Fruit fly (Drosophila melanogaster) whole organism, embryonic: Measurements from ENCODE around the gene CG5641.

Experiments
- CG10267 ChIP-seq: fragments of 200-800 bp; sonication (Bioruptor generic); optimal IDR thresholded peaks from 2 replicates; lab custom pipeline; 2018; ENCODE audit warnings: missing biosample characterization, mild to moderate bottlenecking, missing genetic modification characterization, moderate library complexity
- CG10366 ChIP-seq: fragments of 200-800 bp; sonication (Bioruptor generic); IDR thresholded peaks from 2 replicates; pipeline ENCODE4 v1.3.6; 2022; ENCODE audit warnings: missing biosample characterization, missing genetic modification characterization
- CG11696 ChIP-seq: fragments of 200-800 bp; sonication (Bioruptor generic); IDR thresholded peaks from 2 replicates; pipeline ENCODE4 v1.3.6; 2022; ENCODE audit warnings: missing biosample characterization, missing genetic modification characterization
- CG12219 ChIP-seq: fragments of 200-800 bp; sonication (Bioruptor generic); optimal IDR thresholded peaks from 3 replicates; lab custom pipeline; 2018; ENCODE audit warnings: missing biosample characterization, mild to moderate bottlenecking, missing genetic modification characterization
- CG12391 ChIP-seq: fragments of 200-800 bp; sonication (Bioruptor generic); optimal IDR thresholded peaks from 3 replicates; lab custom pipeline; 2018; ENCODE audit warnings: missing biosample characterization, mild to moderate bottlenecking, missing genetic modification characterization, moderate library complexity
- CG13123 ChIP-seq: fragments of 200-800 bp; sonication (Bioruptor generic); optimal IDR thresholded peaks from 2 replicates; lab custom pipeline; 2016; ENCODE audit warnings: missing biosample characterization, missing genetic modification characterization
- CG14965 ChIP-seq: fragments of 200-800 bp; sonication (Bioruptor generic); optimal IDR thresholded peaks from 2 replicates; lab custom pipeline; 2016; ENCODE audit warnings: missing biosample characterization, missing genetic modification characterization, borderline replicate concordance
- CG1603 ChIP-seq: fragments of 200-800 bp; sonication (Bioruptor generic); optimal IDR thresholded peaks from 2 replicates; lab custom pipeline; 2019; ENCODE audit warnings: missing biosample characterization, mild to moderate bottlenecking, missing genetic modification characterization, moderate library complexity
- CG17328 ChIP-seq: fragments of 200-800 bp; sonication (Bioruptor generic); IDR thresholded peaks from 2 replicates; pipeline ENCODE4 v1.3.6; 2022; ENCODE audit warnings: missing biosample characterization, missing genetic modification characterization
- CG17829 ChIP-seq: fragments of 200-800 bp; optimal IDR thresholded peaks from 2 replicates; lab custom pipeline; 2019; ENCODE audit warnings: missing biosample characterization, mild to moderate bottlenecking, missing genetic modification characterization, moderate library complexity
- CG18764 ChIP-seq: fragments of 200-800 bp; sonication (Bioruptor generic); optimal IDR thresholded peaks from 3 replicates; lab custom pipeline; 2016; ENCODE audit warnings: missing biosample characterization, missing genetic modification characterization
- CG2120 ChIP-seq: fragments of 200-800 bp; sonication (Bioruptor generic); optimal IDR thresholded peaks from 3 replicates; lab custom pipeline; 2016; ENCODE audit warnings: missing biosample characterization, missing genetic modification characterization
- CG30020 ChIP-seq: fragments of 200-800 bp; optimal IDR thresholded peaks from 2 replicates; lab custom pipeline; 2019; ENCODE audit warnings: missing biosample characterization, mild to moderate bottlenecking, missing genetic modification characterization, moderate library complexity
- CG31388 ChIP-seq: fragments of 200-800 bp; sonication (Bioruptor generic); optimal IDR thresholded peaks from 2 replicates; lab custom pipeline; 2016; ENCODE audit warnings: missing biosample characterization, missing genetic modification characterization
- CG4328 ChIP-seq: fragments of 200-800 bp; sonication (Bioruptor generic); optimal IDR thresholded peaks from 3 replicates; lab custom pipeline; 2017; ENCODE audit warnings: missing biosample characterization, missing genetic modification reagents, missing genetic modification characterization
- CG4424 ChIP-seq: fragments of 200-800 bp; sonication (Bioruptor generic); optimal IDR thresholded peaks from 3 replicates; lab custom pipeline; 2016; ENCODE audit warnings: missing biosample characterization, missing genetic modification characterization
- CG4854 ChIP-seq: fragments of 200-800 bp; sonication (Bioruptor generic); optimal IDR thresholded peaks from 2 replicates; lab custom pipeline; 2016; ENCODE audit warnings: missing biosample characterization, missing genetic modification characterization, inconsistent platforms
- CG5953 ChIP-seq: fragments of 200-800 bp; sonication (Bioruptor generic); IDR thresholded peaks from 2 replicates; pipeline ENCODE4 v1.3.6; 2022; ENCODE audit warnings: missing biosample characterization, missing genetic modification characterization
- CG6791 ChIP-seq: fragments of 200-800 bp; sonication (Bioruptor generic); IDR thresholded peaks from 3 replicates; pipeline ENCODE4 v1.3.6; 2022; ENCODE audit warnings: missing biosample characterization, missing genetic modification characterization; ENCODE audit not compliant: partially characterized antibody
- CG7963 ChIP-seq: fragments of 200-800 bp; sonication (Bioruptor generic); IDR thresholded peaks from 3 replicates; pipeline ENCODE4 v1.3.6; 2022; ENCODE audit warnings: missing biosample characterization, missing genetic modification characterization; ENCODE audit not compliant: partially characterized antibody
- CG8388 ChIP-seq: fragments of 200-800 bp; sonication (Bioruptor generic); optimal IDR thresholded peaks from 2 replicates; lab custom pipeline; 2019; ENCODE audit warnings: missing biosample characterization, mild to moderate bottlenecking, missing genetic modification characterization, moderate library complexity
- Hr78 ChIP-seq, 2 experiments: fragments of 200-800 bp in 1 of 2; fragments of >200 bp in 1 of 2; sonication (Bioruptor generic) in 1 of 2; optimal IDR thresholded peaks; 2 replicates each; lab custom pipeline; 2017 to 2019; ENCODE audit warnings: missing biosample characterization in 2 of 2, missing genetic modification characterization in 2 of 2, mild to moderate bottlenecking in 1 of 2, moderate library complexity in 1 of 2
- Kr ChIP-seq: fragments of 200-800 bp; sonication (Bioruptor generic); optimal IDR thresholded peaks from 2 replicates; lab custom pipeline; 2017; ENCODE audit warnings: missing biosample characterization, mild to moderate bottlenecking, missing genetic modification characterization
- Meics ChIP-seq: fragments of 200-800 bp; sonication (Bioruptor generic); optimal IDR thresholded peaks from 2 replicates; lab custom pipeline; 2017; ENCODE audit warnings: missing biosample characterization, mild to moderate bottlenecking, missing genetic modification characterization
- Nf-YA ChIP-seq: fragments of 200-800 bp; sonication (Bioruptor generic); IDR thresholded peaks from 2 replicates; pipeline ENCODE4 v1.3.6; 2022; ENCODE audit warnings: missing biosample characterization, missing genetic modification characterization
- Opbp ChIP-seq: fragments of 200-800 bp; sonication (Bioruptor generic); IDR thresholded peaks from 3 replicates; pipeline ENCODE4 v1.3.6; 2022; ENCODE audit warnings: missing biosample characterization, missing genetic modification characterization; ENCODE audit not compliant: partially characterized antibody
- Ptx1 ChIP-seq: fragments of 200-800 bp; sonication (Bioruptor generic); IDR thresholded peaks from 2 replicates; pipeline ENCODE4 v1.3.6; 2022; ENCODE audit warnings: missing biosample characterization, missing genetic modification characterization
- Ravus ChIP-seq: fragments of 200-800 bp; sonication (Bioruptor generic); IDR thresholded peaks from 2 replicates; pipeline ENCODE4 v1.3.6; 2022; ENCODE audit warnings: missing biosample characterization, missing genetic modification characterization
- Sry-δ ChIP-seq: fragments of 200-800 bp; sonication (Bioruptor generic); optimal IDR thresholded peaks from 2 replicates; lab custom pipeline; 2016; ENCODE audit warnings: missing biosample characterization, missing genetic modification characterization
- ab ChIP-seq: fragments of 200-800 bp; sonication (Bioruptor generic); optimal IDR thresholded peaks from 2 replicates; lab custom pipeline; 2016; ENCODE audit warnings: missing biosample characterization, missing genetic modification characterization
- chn ChIP-seq: fragments of 200-800 bp; sonication (Bioruptor generic); optimal IDR thresholded peaks from 2 replicates; lab custom pipeline; 2016; ENCODE audit warnings: missing biosample characterization, missing genetic modification characterization
- eyg ChIP-seq: fragments of 200-800 bp; sonication (Bioruptor generic); optimal IDR thresholded peaks from 3 replicates; lab custom pipeline; 2016; ENCODE audit warnings: missing biosample characterization, missing genetic modification characterization
- gsb ChIP-seq: fragments of 200-800 bp; sonication (Bioruptor generic); IDR thresholded peaks from 2 replicates; pipeline ENCODE4 v1.3.6; 2022; ENCODE audit warnings: missing biosample characterization, missing genetic modification characterization
- ham ChIP-seq: fragments of 200-800 bp; sonication (Bioruptor generic); IDR thresholded peaks from 2 replicates; pipeline ENCODE4 v1.3.6; 2022; ENCODE audit warnings: missing biosample characterization, missing genetic modification characterization
- her ChIP-seq: fragments of 200-800 bp; sonication (Bioruptor generic); optimal IDR thresholded peaks from 2 replicates; lab custom pipeline; 2016; ENCODE audit warnings: missing biosample characterization, missing genetic modification characterization
- lola ChIP-seq, 3 experiments: fragments of >200 bp in 2 of 3; fragments of 200-800 bp in 1 of 3; sonication (Bioruptor generic) in 1 of 3; optimal IDR thresholded peaks; 2 replicates each; lab custom pipeline; 2017 to 2019; ENCODE audit warnings: missing biosample characterization in 3 of 3, missing genetic modification characterization in 3 of 3, mild to moderate bottlenecking in 1 of 3, moderate library complexity in 1 of 3
- nau ChIP-seq: fragments of 200-800 bp; sonication (Bioruptor generic); optimal IDR thresholded peaks from 3 replicates; lab custom pipeline; 2017; ENCODE audit warnings: missing biosample characterization, mild to moderate bottlenecking, missing genetic modification characterization, missing genetic modification reagents
- nerfin-1 ChIP-seq: fragments of 200-800 bp; sonication (Bioruptor generic); optimal IDR thresholded peaks from 3 replicates; lab custom pipeline; 2019; ENCODE audit warnings: missing biosample characterization, mild to moderate bottlenecking, missing genetic modification characterization, moderate library complexity
- nom ChIP-seq: fragments of 200-800 bp; sonication (Bioruptor generic); optimal IDR thresholded peaks from 2 replicates; lab custom pipeline; 2017; ENCODE audit warnings: missing biosample characterization, missing genetic modification characterization, mild to moderate bottlenecking, moderate library complexity, missing genetic modification reagents
- org-1 ChIP-seq: fragments of 200-800 bp; sonication (Bioruptor generic); optimal IDR thresholded peaks from 2 replicates; lab custom pipeline; 2017; ENCODE audit warnings: missing biosample characterization, missing genetic modification characterization
- pan ChIP-seq, 4 experiments: fragments of >200 bp in 3 of 4; fragments of 200-800 bp in 1 of 4; sonication (Bioruptor generic) in 1 of 4; optimal IDR thresholded peaks in 3 of 4; IDR thresholded peaks in 1 of 4; 2 replicates each; pipeline versions ENCODE4 v1.3.6 to Lab custom; 2017 to 2022; ENCODE audit warnings: missing biosample characterization in 2 of 4, missing genetic modification characterization in 2 of 4, mixed read lengths in 1 of 4
- repo ChIP-seq: fragments of 200-800 bp; sonication (Bioruptor generic); optimal IDR thresholded peaks from 2 replicates; lab custom pipeline; 2016; ENCODE audit warnings: missing biosample characterization, missing genetic modification characterization
- row ChIP-seq: fragments of 200-800 bp; sonication (Bioruptor generic); IDR thresholded peaks from 3 replicates; pipeline ENCODE4 v1.3.6; 2022; ENCODE audit warnings: missing biosample characterization, missing genetic modification characterization
- so ChIP-seq: fragments of 200-800 bp; sonication (Bioruptor generic); IDR thresholded peaks from 3 replicates; pipeline ENCODE4 v1.3.6; 2022; ENCODE audit warnings: missing biosample characterization, missing genetic modification characterization
- sr ChIP-seq: fragments of 200-800 bp; sonication (Bioruptor generic); IDR thresholded peaks from 3 replicates; pipeline ENCODE4 v1.3.6; 2022; ENCODE audit warnings: missing biosample characterization, missing genetic modification characterization
- stwl ChIP-seq: fragments of 200-800 bp; sonication (Bioruptor generic); optimal IDR thresholded peaks from 3 replicates; lab custom pipeline; 2018; ENCODE audit warnings: missing biosample characterization, mild to moderate bottlenecking, missing genetic modification characterization, moderate library complexity
- sug ChIP-seq: fragments of 200-800 bp; optimal IDR thresholded peaks from 2 replicates; lab custom pipeline; 2019; ENCODE audit warnings: missing biosample characterization, mild to moderate bottlenecking, missing genetic modification characterization, moderate library complexity
- zen2 ChIP-seq: fragments of 200-800 bp; sonication (Bioruptor generic); IDR thresholded peaks from 3 replicates; pipeline ENCODE4 v1.3.6; 2022; ENCODE audit warnings: missing biosample characterization, missing genetic modification characterization; ENCODE audit not compliant: partially characterized antibody
- zf30C ChIP-seq: fragments of 200-800 bp; sonication (Bioruptor generic); optimal IDR thresholded peaks from 3 replicates; lab custom pipeline; 2018; ENCODE audit warnings: missing biosample characterization, mild to moderate bottlenecking, missing genetic modification characterization

CG5641 gene

DNA sequence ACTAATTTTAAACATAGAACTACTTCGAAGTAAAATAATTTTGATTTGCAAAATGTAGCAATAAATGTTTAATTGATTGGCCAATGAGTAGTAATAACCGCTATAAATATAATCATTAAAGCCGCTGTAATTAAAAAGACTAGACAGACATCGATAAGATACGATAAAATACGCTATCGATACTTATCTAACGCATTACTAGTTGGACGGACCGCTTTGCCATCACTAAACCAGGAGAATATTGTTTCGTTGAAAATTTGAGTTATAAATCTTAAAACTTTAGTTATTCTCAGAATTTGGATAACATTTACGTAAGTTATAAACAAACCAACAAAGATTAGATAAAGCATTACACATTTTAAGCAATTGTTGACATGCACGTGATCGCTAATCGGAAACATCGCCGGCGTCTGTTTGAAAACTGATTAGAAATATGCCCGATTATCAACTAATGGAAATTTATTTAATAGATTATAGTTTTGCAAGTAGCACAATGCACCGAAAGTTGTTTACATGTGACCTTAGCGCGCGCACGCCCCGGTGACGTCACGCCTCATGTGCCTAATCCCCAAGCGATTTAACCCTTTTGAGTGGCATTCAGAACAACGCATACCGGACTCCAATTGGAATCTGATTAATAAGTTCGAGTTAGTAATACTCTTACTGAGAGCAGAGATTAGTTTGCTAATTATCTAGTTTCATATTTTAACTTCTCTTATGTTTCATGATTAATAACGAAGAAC, 10.5 kb upstream of the CG5641 start, which contains the start of gene Desat1 (continued):
- TF ChIP-seq repo (no peak), stwl (tag; lab: Kevin White, UChicago) (peak; percentile 86), nau (GFP tag; lab: Kevin White, UChicago) (no peak), gsb (GFP tag; lab: Robert Waterston, UW) (no peak), her (no peak), CG4854 (GFP tag; lab: Kevin White, UChicago) (no peak), chn (GFP tag; lab: Kevin White, UChicago) (no peak), lola (GFP tag; optimal IDR thresholded peaks at IDR 0.05; lab: Kevin White, UChicago) (no peak), CG7963 (peak; percentile 88), CG17328 (no peak), zen2 (GFP tag; lab: Robert Waterston, UW) (peak; percentile 88), row (GFP tag; lab: Robert Waterston, UW) (peak; percentile 60), sug (tag; lab: Kevin White, UChicago) (peak; percentile 22), CG1603 (tag; lab: Kevin White, UChicago) (peak; percentile 27), pan (optimal IDR thresholded peaks at IDR 0.05; lab: Kevin White, UChicago) (no peak), pan (GFP tag; optimal IDR thresholded peaks at IDR 0.05 in 1 of 2, IDR thresholded peaks at IDR 0.05 in 1 of 2) (no peak), CG30020 (tag; lab: Kevin White, UChicago) (peak; percentile 32), CG14965 (GFP tag; lab: Kevin White, UChicago) (no peak), CG8388 (no peak), Ptx1 (GFP tag; lab: Robert Waterston, UW) (no peak), Hr78 (GFP tag; optimal IDR thresholded peaks at IDR 0.05; lab: Kevin White, UChicago) (peak in 1 of 2 experiments; percentile 41), ham (GFP tag; lab: Robert Waterston, UW) (no peak), CG10267 (tag; lab: Kevin White, UChicago) (peak; percentile 50), nerfin-1 (tag; lab: Kevin White, UChicago) (peak; percentile 19), CG10366 (GFP tag; lab: Robert Waterston, UW) (no peak), nom (GFP tag; lab: Kevin White, UChicago) (no peak), CG4424 (no peak), Sry-δ (GFP tag; lab: Kevin White, UChicago) (peak; percentile 93), CG12391 (tag; lab: Kevin White, UChicago) (peak; percentile 20), sr (GFP tag; lab: Robert Waterston, UW) (no peak), so (no peak), CG4328 (GFP tag; lab: Kevin White, UChicago) (no peak), CG13123 (no peak), CG12219 (GFP tag; lab: Kevin White, UChicago) (no peak), zf30C (GFP tag; lab: Kevin White, UChicago) (no peak), CG2120 (peak; percentile 51), Nf-YA (GFP tag; lab: Robert Waterston, UW) (no peak), CG31388 (no peak), Opbp (GFP tag; lab: Robert Waterston, UW) (peak; percentile 93), CG17829 (peak; percentile 15), CG11696 (GFP tag; lab: Robert Waterston, UW) (no peak), Kr (peak; percentile 98), CG6791 (GFP tag; lab: Robert Waterston, UW) (peak; percentile 95), ab (GFP tag; lab: Kevin White, UChicago) (no peak), CG18764 (GFP tag; lab: Kevin White, UChicago) (no peak), Meics (no peak), eyg (GFP tag; lab: Kevin White, UChicago) (no peak), org-1 (no peak), Ravus (GFP tag; lab: Robert Waterston, UW) (no peak), CG5953 (GFP tag; lab: Robert Waterston, UW) (no peak)
